Worm (Caenorhabditis elegans) whole organism, L4/young adult: Measurements from ENCODE around the gene eri-1.

Experiments used
- dao-5 ChIP-seq: sonication (generic microtip); optimal IDR thresholded peaks from 2 replicates; lab custom pipeline; 2016; ENCODE audit warnings: missing genotype, missing genetic modification characterization, moderate library complexity, missing compliant biosample characterization
- him-1 ChIP-seq: sonication (generic microtip); optimal IDR thresholded peaks from 2 replicates; lab custom pipeline; 2016; ENCODE audit warnings: missing genotype, missing genetic modification reagents, missing genetic modification characterization, missing compliant biosample characterization

ce11 chrIV:378367-378766, 41.4 kb downstream of the eri-1 start:
- TF ChIP-seq him-1 (no peak), dao-5 (no peak)
